Worm (Caenorhabditis elegans): ENCODE results near the gene F17A9.4.
A peak's percentile ranks its signal among the peaks of the same experiment; 100 is the strongest.

- TF ChIP-seq snpc-4 (GFP tag; optimal IDR thresholded peaks at IDR 0.05) (no peak), snpc-4 (tag; optimal IDR thresholded peaks at IDR 0.05) (no peak), ets-4 (GFP tag; optimal IDR thresholded peaks at IDR 0.05) (no peak), dpl-1 (GFP tag; optimal IDR thresholded peaks at IDR 0.05) (peak; percentile 54), aptf-2 (GFP tag; conservative IDR thresholded peaks at IDR 0.05) (no peak), F10E7.11 (tag; optimal IDR thresholded peaks at IDR 0.05) (no peak), ceh-27 (GFP tag; optimal IDR thresholded peaks at IDR 0.05) (no peak), hsf-1 (GFP tag; IDR thresholded peaks at IDR 0.05) (no peak), sdz-38 (tag; optimal IDR thresholded peaks at IDR 0.05) (no peak)
These were observed 9.1 kb downstream of the F17A9.4 start for ce11 chrV:6101243-6101898.

Measured in whole organism, young adult.